Worm (Caenorhabditis elegans) whole organism, L4 larva: ENCODE measurements around the gene zyx-1.

Experiments
- D1046.2 ChIP-seq: fragments of 200-800 bp; sonication (Bioruptor generic); IDR thresholded peaks from 2 replicates; pipeline ENCODE4 v1.3.6; 2022; ENCODE audit warnings: missing genetic modification characterization, missing compliant biosample characterization
- F10B5.3 ChIP-seq: sonication (generic microtip); optimal IDR thresholded peaks from 2 replicates; lab custom pipeline; 2016; ENCODE audit warnings: mild to moderate bottlenecking, missing genetic modification characterization, missing compliant biosample characterization
- F44E2.7 ChIP-seq: fragments of 200-800 bp; sonication (Bioruptor generic); IDR thresholded peaks from 2 replicates; pipeline ENCODE4 v2.1.2; 2022; ENCODE audit warnings: missing genetic modification characterization, missing compliant biosample characterization
- F49E8.2 ChIP-seq: sonication (generic microtip); optimal IDR thresholded peaks from 2 replicates; lab custom pipeline; 2016; ENCODE audit warnings: missing compliant biosample characterization, mild to moderate bottlenecking, missing genetic modification characterization, borderline replicate concordance
- aha-1 ChIP-seq: fragments of 150-350 bp; peaks from one replicate; lab custom pipeline; 2014; ENCODE audit warnings: missing biosample characterization, missing genetic modification characterization
- ceh-20 ChIP-seq: fragments of 200-800 bp; sonication (Bioruptor generic); IDR thresholded peaks from 2 replicates; pipeline ENCODE4 v1.3.6; 2022; ENCODE audit warnings: missing genetic modification reagents, missing genetic modification characterization, missing compliant biosample characterization
- ceh-32 ChIP-seq: sonication (generic microtip); optimal IDR thresholded peaks from 2 replicates; lab custom pipeline; 2016; ENCODE audit warnings: mild to moderate bottlenecking, missing genetic modification characterization, missing compliant biosample characterization; ENCODE audit not compliant: poor library complexity
- ceh-44 ChIP-seq: fragments of 200-800 bp; sonication (Bioruptor generic); IDR thresholded peaks from 2 replicates; pipeline ENCODE4 v1.3.6; 2022; ENCODE audit warnings: missing genetic modification reagents, missing genetic modification characterization, missing compliant biosample characterization
- ceh-62 ChIP-seq: sonication (generic microtip); optimal IDR thresholded peaks from 2 replicates; lab custom pipeline; 2017; ENCODE audit warnings: missing biosample characterization, missing genetic modification characterization
- ctbp-1 ChIP-seq: fragments of 200-800 bp; sonication (Bioruptor generic); IDR thresholded peaks from 2 replicates; pipeline ENCODE4 v1.3.6; 2022; ENCODE audit warnings: missing genetic modification reagents, missing genetic modification characterization, missing compliant biosample characterization
- daf-16 ChIP-seq, 3 experiments: sonication (generic microtip); optimal IDR thresholded peaks; 2 replicates each; lab custom pipeline; 2016 to 2017; ENCODE audit warnings: missing genetic modification characterization in 3 of 3, missing genetic modification reagents in 3 of 3, mild to moderate bottlenecking in 2 of 3, missing compliant biosample characterization in 2 of 3, missing biosample characterization in 1 of 3, moderate library complexity in 1 of 3
- dmd-6 ChIP-seq: fragments of 200-800 bp; sonication (Bioruptor generic); IDR thresholded peaks from 2 replicates; pipeline ENCODE4 v1.3.6; 2022; ENCODE audit warnings: missing genetic modification reagents, missing genetic modification characterization, missing compliant biosample characterization
- dve-1 ChIP-seq: sonication (generic microtip); optimal IDR thresholded peaks from 2 replicates; lab custom pipeline; 2017; ENCODE audit warnings: antibody characterized with exemption, mild to moderate bottlenecking, missing genetic modification characterization, missing compliant biosample characterization; ENCODE audit not compliant: insufficient read depth
- fos-1 ChIP-seq: fragments of 150-350 bp; optimal IDR thresholded peaks from 2 replicates; lab custom pipeline; 2014; ENCODE audit warnings: missing biosample characterization, missing genetic modification characterization
- hif-1 ChIP-seq, 2 experiments: sonication (generic microtip); optimal IDR thresholded peaks; 2 replicates each; lab custom pipeline; 2016 to 2017; ENCODE audit warnings: missing compliant biosample characterization in 2 of 2, missing genetic modification characterization in 2 of 2, missing genetic modification reagents in 2 of 2, missing genotype in 2 of 2, mild to moderate bottlenecking in 1 of 2
- hlh-11 ChIP-seq: fragments of 200-800 bp; sonication (Bioruptor generic); optimal IDR thresholded peaks from 2 replicates; lab custom pipeline; 2018; ENCODE audit warnings: mild to moderate bottlenecking, missing genetic modification characterization, missing compliant biosample characterization
- hlh-30 ChIP-seq: sonication (generic microtip); optimal IDR thresholded peaks from 2 replicates; lab custom pipeline; 2017; ENCODE audit warnings: antibody characterized with exemption, mild to moderate bottlenecking, missing genetic modification characterization, missing compliant biosample characterization; ENCODE audit not compliant: insufficient read depth
- lin-29 ChIP-seq: fragments of 200-800 bp; sonication (Bioruptor generic); IDR thresholded peaks from 2 replicates; pipeline ENCODE4 v1.3.6; 2022; ENCODE audit warnings: missing genetic modification reagents, missing genetic modification characterization, missing compliant biosample characterization
- mdl-1 ChIP-seq, 2 experiments: fragments of 150-350 bp in 1 of 2; sonication (generic microtip) in 1 of 2; optimal IDR thresholded peaks; 2 replicates each; lab custom pipeline; 2014 to 2017; ENCODE audit warnings: missing biosample characterization in 2 of 2, missing genetic modification characterization in 2 of 2
- mxl-3 ChIP-seq: fragments of 200-800 bp; sonication (Bioruptor generic); optimal IDR thresholded peaks from 2 replicates; lab custom pipeline; 2018; ENCODE audit warnings: mild to moderate bottlenecking, missing genetic modification characterization, missing compliant biosample characterization
- nhr-102 ChIP-seq: sonication (generic microtip); optimal IDR thresholded peaks from 2 replicates; lab custom pipeline; 2016; ENCODE audit warnings: mild to moderate bottlenecking, missing genetic modification characterization, moderate library complexity, missing compliant biosample characterization
- nhr-28 ChIP-seq: fragments of 150-350 bp; optimal IDR thresholded peaks from 2 replicates; lab custom pipeline; 2014; ENCODE audit warnings: missing biosample characterization, missing genetic modification characterization
- nhr-41 ChIP-seq: fragments of 200-800 bp; sonication (Bioruptor generic); IDR thresholded peaks from 2 replicates; pipeline ENCODE4 v1.3.6; 2022; ENCODE audit warnings: missing genetic modification reagents, missing genetic modification characterization, missing compliant biosample characterization
- nhr-48 ChIP-seq: sonication (generic microtip); optimal IDR thresholded peaks from 2 replicates; lab custom pipeline; 2016; ENCODE audit warnings: mild to moderate bottlenecking, missing genetic modification characterization, missing compliant biosample characterization
- nhr-76 ChIP-seq: fragments of 150-350 bp; optimal IDR thresholded peaks from 2 replicates; lab custom pipeline; 2014; ENCODE audit warnings: missing biosample characterization, missing genetic modification characterization
- nhr-77 ChIP-seq: fragments of 150-350 bp; optimal IDR thresholded peaks from 2 replicates; lab custom pipeline; 2014; ENCODE audit warnings: missing biosample characterization, missing genetic modification characterization
- php-3 ChIP-seq: fragments of 200-800 bp; sonication (Bioruptor generic); IDR thresholded peaks from 2 replicates; pipeline ENCODE4 v1.3.6; 2022; ENCODE audit warnings: missing genetic modification reagents, missing genetic modification characterization, missing compliant biosample characterization
- pqm-1 ChIP-seq: sonication (generic microtip); optimal IDR thresholded peaks from 2 replicates; lab custom pipeline; 2017; ENCODE audit warnings: missing biosample characterization, missing genetic modification characterization
- sdz-12 ChIP-seq: fragments of 200-800 bp; sonication (Bioruptor generic); optimal IDR thresholded peaks from 2 replicates; lab custom pipeline; 2018; ENCODE audit warnings: mild to moderate bottlenecking, missing genetic modification characterization, missing compliant biosample characterization
- set-16 ChIP-seq: fragments of 200-800 bp; sonication (Bioruptor generic); IDR thresholded peaks from 2 replicates; pipeline ENCODE4 v1.3.6; 2022; ENCODE audit warnings: missing genetic modification reagents, missing genetic modification characterization, missing compliant biosample characterization
- tag-97 ChIP-seq: fragments of 200-800 bp; sonication (Bioruptor generic); IDR thresholded peaks from 2 replicates; pipeline ENCODE4 v1.3.6; 2022; ENCODE audit warnings: missing genetic modification characterization, missing compliant biosample characterization
- vab-7 ChIP-seq: fragments of 200-800 bp; sonication (Bioruptor generic); IDR thresholded peaks from 2 replicates; pipeline ENCODE4 v1.3.6; 2022; ENCODE audit warnings: missing genetic modification reagents, missing genetic modification characterization, missing compliant biosample characterization
- zfp-2 ChIP-seq: sonication (generic microtip); optimal IDR thresholded peaks from 2 replicates; lab custom pipeline; 2016; ENCODE audit warnings: mild to moderate bottlenecking, missing genetic modification characterization, missing compliant biosample characterization

The zyx-1 gene

DNA sequence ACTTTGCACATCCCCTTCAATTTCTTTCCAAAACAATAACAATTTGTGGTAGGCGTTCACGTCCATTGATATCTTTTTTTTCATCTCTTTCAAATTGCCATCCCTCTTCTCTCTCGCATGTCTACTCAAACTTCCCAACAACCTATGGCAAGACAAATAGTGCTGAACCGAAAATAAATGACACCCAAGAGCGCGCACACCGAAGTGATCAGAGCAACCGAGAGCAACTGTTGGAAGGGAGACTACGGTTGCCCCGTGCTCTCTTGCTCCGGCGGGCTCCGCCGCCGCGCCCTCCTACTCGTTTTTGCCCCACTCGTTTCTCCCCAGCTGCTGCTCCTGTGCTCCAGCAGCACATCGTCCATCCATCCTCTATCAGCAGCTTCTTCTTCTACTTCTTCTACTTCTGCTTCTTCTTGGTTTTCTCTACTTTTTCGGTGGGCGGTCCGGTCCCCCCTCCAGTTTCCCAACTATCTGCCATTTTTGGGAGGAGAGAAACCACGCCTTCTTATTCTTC lies 10.1 kb downstream of the zyx-1 start:
- peak; percentile 53 for TF ChIP-seq hlh-11 (tag; lab: Kevin White, UChicago)
- TF ChIP-seq dmd-6 (GFP tag; lab: Robert Waterston, UW) = no peak
- peak; percentile 94 for TF ChIP-seq set-16 (GFP tag; lab: Robert Waterston, UW)
- TF ChIP-seq lin-29 (GFP tag; lab: Robert Waterston, UW) = 0 out of 2 replicates have a peak, but pooled peaks have one; percentile 9
- TF ChIP-seq ceh-44 (GFP tag; lab: Robert Waterston, UW) = 0 out of 2 replicates have a peak, but pooled peaks have one; percentile 15
- TF ChIP-seq F10B5.3 = no peak
- peak in 1 of 2 experiments; percentile 33 for TF ChIP-seq daf-16 (GFP tag; optimal IDR thresholded peaks at IDR 0.05; lab: Kevin White, UChicago)
- TF ChIP-seq daf-16 (tag; optimal IDR thresholded peaks at IDR 0.05; lab: Kevin White, UChicago) = no peak
- no peak for TF ChIP-seq nhr-76 (tag; lab: Kevin White, UChicago)
- no peak for TF ChIP-seq pqm-1
- TF ChIP-seq ceh-62 (tag; lab: Kevin White, UChicago) = no peak
- peak; percentile 68 for TF ChIP-seq aha-1 (tag; lab: Kevin White, UChicago)
- peak; percentile 41; the same call in 1 of the 2 replicates for TF ChIP-seq ceh-20 (GFP tag; lab: Robert Waterston, UW)
- peak in 1 of 2 experiments; percentile 18 for TF ChIP-seq hif-1 (tag; optimal IDR thresholded peaks at IDR 0.05; lab: Kevin White, UChicago)
- no peak for TF ChIP-seq ceh-32 (tag; lab: Kevin White, UChicago)
- TF ChIP-seq fos-1 (tag; lab: Kevin White, UChicago) = no peak
- no peak for TF ChIP-seq F44E2.7 (GFP tag; lab: Robert Waterston, UW)
- TF ChIP-seq sdz-12 (GFP tag; lab: Kevin White, UChicago) = peak; percentile 6
- TF ChIP-seq nhr-102 (tag; lab: Kevin White, UChicago) = no peak
- TF ChIP-seq D1046.2 (GFP tag; lab: Robert Waterston, UW) = no peak
- no peak for TF ChIP-seq F49E8.2 (tag; lab: Kevin White, UChicago)
- no peak for TF ChIP-seq ctbp-1

DNA sequence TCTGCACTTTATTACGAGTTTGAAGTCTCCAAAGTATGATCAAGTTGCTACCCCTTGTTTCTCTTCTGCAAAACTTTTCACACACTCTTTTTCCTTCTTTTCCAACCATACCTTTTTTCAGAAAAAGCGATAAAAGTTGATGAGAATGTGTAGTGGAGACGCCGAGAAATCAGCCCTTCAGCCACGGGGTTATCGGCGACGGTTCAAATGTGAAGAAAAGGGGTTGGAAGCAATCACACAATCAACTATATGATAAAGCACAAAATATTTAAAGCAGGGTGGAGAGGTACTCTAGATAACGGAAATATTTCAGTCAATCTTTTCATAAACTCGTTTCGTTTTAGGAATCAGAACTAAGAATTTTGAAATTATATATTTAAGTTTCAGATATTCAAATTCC lies 16.4 kb downstream of the zyx-1 start, which contains the start of gene F42G4.5:
F42G4.5 (plus strand) TSS at position 379 of the 400 bp plus-strand sequence.
- TF ChIP-seq nhr-41 (GFP tag; lab: Robert Waterston, UW) = peak; percentile 98
- no peak for TF ChIP-seq ceh-32 (tag; lab: Kevin White, UChicago)
- peak; percentile 45 for TF ChIP-seq nhr-77 (tag; lab: Kevin White, UChicago)
- peak; percentile 94 for TF ChIP-seq nhr-28 (tag; lab: Kevin White, UChicago)
- TF ChIP-seq nhr-48 (tag; lab: Kevin White, UChicago) = peak; percentile 30
- peak; percentile 97 for TF ChIP-seq pqm-1
- peak; percentile 69 for TF ChIP-seq dve-1
- TF ChIP-seq mdl-1 (tag; optimal IDR thresholded peaks at IDR 0.05; lab: Kevin White, UChicago) = peak in 1 of 2 experiments; percentile 17
- peak; percentile 68 for TF ChIP-seq dmd-6 (GFP tag; lab: Robert Waterston, UW)
- peak; percentile 50 for TF ChIP-seq hlh-30 (tag; lab: Kevin White, UChicago)
- peak; percentile 27 for TF ChIP-seq mxl-3 (GFP tag; lab: Kevin White, UChicago)
- TF ChIP-seq vab-7 (GFP tag; lab: Robert Waterston, UW) = no peak
- no peak for TF ChIP-seq zfp-2
- peak; percentile 88 for TF ChIP-seq hlh-11 (tag; lab: Kevin White, UChicago)
- TF ChIP-seq daf-16 (GFP tag; optimal IDR thresholded peaks at IDR 0.05; lab: Kevin White, UChicago) = no peak
- TF ChIP-seq daf-16 (tag; optimal IDR thresholded peaks at IDR 0.05; lab: Kevin White, UChicago) = peak; percentile 81
- no peak for TF ChIP-seq tag-97 (GFP tag; lab: Robert Waterston, UW)
- TF ChIP-seq php-3 (GFP tag; lab: Robert Waterston, UW) = peak; percentile 51; the same call in 1 of the 2 replicates
- TF ChIP-seq, all 104 proteins: peak for 13

DNA sequence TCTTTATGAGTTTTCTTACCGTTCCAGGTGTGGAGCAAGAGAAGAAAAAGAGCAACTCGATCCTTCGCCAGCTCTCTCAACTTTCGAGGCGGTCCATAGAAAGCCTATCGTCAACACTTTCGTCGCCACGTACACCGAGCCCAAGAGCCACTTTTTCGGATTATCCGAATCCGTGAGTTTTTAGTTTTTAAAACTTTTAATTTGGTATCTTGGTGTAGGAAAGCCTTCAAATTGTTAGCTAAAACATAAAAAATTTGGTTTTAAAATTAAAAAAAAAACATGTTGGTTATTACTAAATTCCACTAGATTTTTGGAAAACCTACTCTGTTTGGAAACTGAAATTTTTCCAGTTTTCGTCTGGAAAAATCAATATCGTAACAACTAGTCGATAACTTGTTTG lies 17.0 kb downstream of the zyx-1 start:
- TF ChIP-seq aha-1 (tag; lab: Kevin White, UChicago) = peak; percentile 79
- no peak for TF ChIP-seq nhr-41 (GFP tag; lab: Robert Waterston, UW)
